Worm (Caenorhabditis elegans): ENCODE results near the gene T22B2.5.
A peak's percentile ranks its signal among the peaks of the same experiment; 100 is the strongest.

Gene T22B2.5

DNA sequence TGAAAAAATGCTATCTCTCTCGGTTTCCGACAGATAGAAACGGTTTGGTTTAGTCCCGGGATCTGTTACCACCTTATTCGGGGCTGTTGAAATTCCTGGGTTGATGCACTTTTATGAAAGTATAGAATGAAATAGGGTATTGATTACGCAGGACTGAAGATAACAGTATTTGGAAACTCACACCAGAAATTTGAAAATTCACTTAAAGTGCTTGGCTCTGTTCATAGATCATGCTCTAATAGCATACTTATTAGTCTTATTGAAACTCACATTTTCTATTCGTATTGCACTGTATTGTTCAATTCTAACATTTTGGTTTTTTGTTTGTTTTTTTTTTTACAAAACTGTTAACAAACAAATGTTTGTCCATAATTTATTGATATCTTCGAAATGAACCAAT is 45.0 kb downstream of the T22B2.5 start:
- TF ChIP-seq mdl-1 (tag; optimal IDR thresholded peaks at IDR 0.05), result no peak
- no peak for TF ChIP-seq ztf-11 (tag; optimal IDR thresholded peaks at IDR 0.05)
- no peak for TF ChIP-seq skn-1 (tag; optimal IDR thresholded peaks at IDR 0.05)
- TF ChIP-seq ztf-4 (tag; optimal IDR thresholded peaks at IDR 0.05), result no peak
- no peak for TF ChIP-seq nhr-43 (tag; optimal IDR thresholded peaks at IDR 0.05; ENCODE audit: poor library complexity, severe bottlenecking)
- no peak for TF ChIP-seq R02D3.7 (tag; optimal IDR thresholded peaks at IDR 0.05)
- no peak for TF ChIP-seq egl-5 (tag; optimal IDR thresholded peaks at IDR 0.05)
- no peak for TF ChIP-seq nhr-12 (tag; optimal IDR thresholded peaks at IDR 0.05)
- TF ChIP-seq fkh-10 (GFP tag; optimal IDR thresholded peaks at IDR 0.05), result no peak

DNA sequence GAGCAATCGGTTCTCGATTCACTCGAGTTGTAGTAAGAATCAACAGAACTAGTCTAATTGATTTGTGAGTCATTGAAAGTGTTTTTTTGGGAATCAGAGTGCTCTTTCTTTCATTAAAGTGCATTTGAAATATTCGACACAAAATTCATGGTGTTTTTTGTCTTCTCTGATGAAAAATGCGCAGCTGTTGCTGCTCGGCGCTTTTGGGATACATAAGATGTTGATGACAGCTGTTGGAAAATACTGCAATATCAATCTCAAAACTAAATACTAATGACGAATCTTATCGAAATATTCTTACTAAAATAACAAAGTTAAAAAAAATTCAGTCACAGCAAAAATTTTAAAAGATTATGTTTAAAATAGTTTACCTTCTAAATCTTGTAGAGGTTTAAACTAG is 49.9 kb downstream of the T22B2.5 start:
- TF ChIP-seq skn-1 (tag; optimal IDR thresholded peaks at IDR 0.05), result no peak
- TF ChIP-seq ceh-16 (tag; optimal IDR thresholded peaks at IDR 0.05), result no peak
- TF ChIP-seq nfya-1 (tag; optimal IDR thresholded peaks at IDR 0.05; ENCODE audit: insufficient read depth), result no peak
- no peak for TF ChIP-seq unc-39 (tag; optimal IDR thresholded peaks at IDR 0.05)
- no peak for TF ChIP-seq nhr-23 (tag; optimal IDR thresholded peaks at IDR 0.05)
- no peak for TF ChIP-seq pqm-1 (tag; optimal IDR thresholded peaks at IDR 0.05)
- TF ChIP-seq nhr-76 (tag; optimal IDR thresholded peaks at IDR 0.05), result no peak
- TF ChIP-seq nhr-11 (tag; optimal IDR thresholded peaks at IDR 0.05), result no peak

DNA sequence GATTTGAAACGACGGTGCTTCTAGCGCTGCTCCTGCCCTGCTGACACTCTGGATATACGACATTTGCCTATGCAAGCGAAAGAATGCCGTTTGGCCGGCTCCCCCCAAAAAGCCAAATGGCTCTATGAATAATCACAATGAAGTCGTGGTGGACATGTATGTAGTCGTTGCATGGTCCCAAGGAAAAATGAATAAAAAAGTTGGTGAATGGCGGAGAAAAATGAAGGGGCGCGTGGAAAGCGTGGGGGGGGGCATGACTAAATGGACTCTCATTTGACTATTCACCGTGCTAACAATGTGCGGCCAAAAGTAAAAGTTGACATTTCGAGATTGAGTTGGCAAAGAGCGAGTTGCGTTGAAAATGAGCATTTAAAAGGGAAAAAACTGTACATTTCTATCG is 51.7 kb downstream of the T22B2.5 start:
- TF ChIP-seq eor-1 (tag; optimal IDR thresholded peaks at IDR 0.05) (no peak), nhr-237 (tag; optimal IDR thresholded peaks at IDR 0.05) (no peak), snpc-4 (tag; optimal IDR thresholded peaks at IDR 0.05) (no peak), nhr-23 (tag; optimal IDR thresholded peaks at IDR 0.05) (no peak), jun-1 (tag; optimal IDR thresholded peaks at IDR 0.05) (no peak), sea-2 (GFP tag; optimal IDR thresholded peaks at IDR 0.05) (no peak), ceh-16 (tag; optimal IDR thresholded peaks at IDR 0.05) (no peak), unc-62 (GFP tag; optimal IDR thresholded peaks at IDR 0.05) (no peak), tbx-2 (tag; optimal IDR thresholded peaks at IDR 0.05) (no peak), R02D3.7 (tag; optimal IDR thresholded peaks at IDR 0.05) (no peak), nhr-12 (tag; optimal IDR thresholded peaks at IDR 0.05) (no peak), nhr-76 (tag; optimal IDR thresholded peaks at IDR 0.05) (no peak), pha-4 (tag; optimal IDR thresholded peaks at IDR 0.05) (no peak), nhr-11 (tag; optimal IDR thresholded peaks at IDR 0.05) (no peak), mdl-1 (tag; optimal IDR thresholded peaks at IDR 0.05) (no peak), egl-27 (tag; optimal IDR thresholded peaks at IDR 0.05) (no peak), fkh-10 (GFP tag; optimal IDR thresholded peaks at IDR 0.05) (no peak)

DNA sequence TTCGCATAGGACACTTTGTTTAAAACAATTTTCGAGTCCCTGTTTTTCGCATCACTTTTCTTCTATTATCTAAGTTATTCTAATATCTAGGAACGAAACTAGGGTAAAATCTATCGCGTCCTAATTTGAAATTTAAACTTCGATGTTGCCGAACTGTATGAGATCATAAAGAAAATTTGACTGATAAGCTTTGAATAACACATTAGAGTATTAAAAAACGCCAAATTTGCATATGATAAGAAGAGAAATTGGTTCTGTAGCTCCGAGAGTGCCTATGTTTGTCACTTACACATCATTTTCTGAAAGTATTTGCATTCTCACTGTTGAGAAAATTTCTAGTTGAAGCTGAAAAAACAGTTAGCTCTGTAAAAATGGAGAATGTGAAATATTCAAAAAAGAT is 52.8 kb downstream of the T22B2.5 start:
- TF ChIP-seq pha-4 (tag; optimal IDR thresholded peaks at IDR 0.05), result peak; percentile 5
- no peak for TF ChIP-seq lin-39 (tag; optimal IDR thresholded peaks at IDR 0.05)
- peak; percentile 56 for TF ChIP-seq elt-2 (tag; optimal IDR thresholded peaks at IDR 0.05)
- TF ChIP-seq egl-5 (tag; optimal IDR thresholded peaks at IDR 0.05), result no peak
- TF ChIP-seq nhr-77 (tag; optimal IDR thresholded peaks at IDR 0.05), result no peak

Measured in whole organism, L3 larva.